Worm (Caenorhabditis elegans) whole organism, L1 larva: ENCODE data around the gene ins-6.

Experiments used
- C16A3.4 ChIP-seq: fragments of 150-350 bp; optimal IDR thresholded peaks from 2 replicates; lab custom pipeline; 2014; ENCODE audit warnings: missing biosample characterization, missing genetic modification characterization
- C34B4.2 ChIP-seq: sonication (generic microtip); optimal IDR thresholded peaks from 2 replicates; lab custom pipeline; 2017; ENCODE audit warnings: mild to moderate bottlenecking, missing genetic modification characterization, missing compliant biosample characterization
- Y116A8C.19 ChIP-seq: sonication (generic microtip); optimal IDR thresholded peaks from 2 replicates; lab custom pipeline; 2016; ENCODE audit warnings: missing compliant biosample characterization, missing genetic modification characterization, borderline replicate concordance
- aha-1 ChIP-seq: fragments of 150-350 bp; optimal IDR thresholded peaks from 2 replicates; lab custom pipeline; 2014; ENCODE audit warnings: missing biosample characterization, missing genetic modification characterization
- aly-2 ChIP-seq: fragments of 150-350 bp; optimal IDR thresholded peaks from 2 replicates; lab custom pipeline; 2014; ENCODE audit warnings: missing biosample characterization, missing genetic modification characterization
- ama-1 ChIP-seq: fragments of 150-350 bp; optimal IDR thresholded peaks from 2 replicates; lab custom pipeline; 2014
- blmp-1 ChIP-seq: fragments of 150-350 bp; optimal IDR thresholded peaks from 2 replicates; lab custom pipeline; 2014; ENCODE audit warnings: missing biosample characterization, missing genetic modification characterization
- ceh-8 ChIP-seq: fragments of 200-800 bp; sonication (Bioruptor generic); optimal IDR thresholded peaks from 2 replicates; lab custom pipeline; 2018; ENCODE audit warnings: mild to moderate bottlenecking, missing genetic modification characterization, moderate library complexity, missing compliant biosample characterization
- ces-1 ChIP-seq: fragments of 150-350 bp; optimal IDR thresholded peaks from 2 replicates; lab custom pipeline; 2014; ENCODE audit warnings: missing biosample characterization, missing genetic modification reagents, missing genetic modification characterization
- efl-1 ChIP-seq, 4 experiments: fragments of 150-350 bp; optimal IDR thresholded peaks in 3 of 4; peaks in 1 of 4; 1 replicate in 1 of 4; 2 replicates in 3 of 4; lab custom pipeline; 2014; ENCODE audit warnings: missing biosample characterization in 2 of 4, missing genetic modification characterization in 2 of 4, missing genetic modification reagents in 2 of 4
- efl-3 ChIP-seq: fragments of 200-800 bp; sonication (Bioruptor generic); optimal IDR thresholded peaks from 2 replicates; lab custom pipeline; 2018; ENCODE audit warnings: mild to moderate bottlenecking, missing genetic modification characterization, missing compliant biosample characterization
- egl-13 ChIP-seq: sonication (generic microtip); optimal IDR thresholded peaks from 2 replicates; lab custom pipeline; 2016; ENCODE audit warnings: missing genotype, missing genetic modification reagents, missing genetic modification characterization, missing compliant biosample characterization
- elt-2 ChIP-seq: sonication (generic microtip); optimal IDR thresholded peaks from 2 replicates; lab custom pipeline; 2016; ENCODE audit warnings: missing genetic modification characterization, mild to moderate bottlenecking, inconsistent platforms, missing compliant biosample characterization, missing genetic modification reagents
- elt-3 ChIP-seq, 6 experiments: fragments of 150-350 bp in 1 of 6; sonication (generic microtip); optimal IDR thresholded peaks; 2 replicates each; lab custom pipeline; 2017 to 2018; ENCODE audit warnings: missing biosample characterization in 6 of 6, missing genetic modification characterization in 6 of 6, inconsistent platforms in 1 of 6
- ets-5 ChIP-seq: fragments of 200-800 bp; sonication (Bioruptor generic); IDR thresholded peaks from 2 replicates; pipeline ENCODE4 v1.3.6; 2022; ENCODE audit warnings: missing genetic modification characterization, missing compliant biosample characterization
- fkh-10 ChIP-seq: sonication (generic microtip); optimal IDR thresholded peaks from 2 replicates; lab custom pipeline; 2017; ENCODE audit warnings: missing biosample characterization, missing genetic modification reagents, missing genetic modification characterization
- fkh-4 ChIP-seq: sonication (generic microtip); optimal IDR thresholded peaks from 2 replicates; lab custom pipeline; 2016; ENCODE audit warnings: missing compliant biosample characterization, missing genetic modification characterization, borderline replicate concordance
- hlh-4 ChIP-seq: sonication (generic microtip); optimal IDR thresholded peaks from 2 replicates; lab custom pipeline; 2016; ENCODE audit warnings: mild to moderate bottlenecking, missing genetic modification characterization, missing compliant biosample characterization
- lin-13 ChIP-seq: fragments of 150-350 bp; optimal IDR thresholded peaks from 2 replicates; lab custom pipeline; 2014; ENCODE audit warnings: missing biosample characterization, missing genetic modification reagents, missing genetic modification characterization
- lin-14 ChIP-seq: fragments of 200-800 bp; sonication (Bioruptor generic); optimal IDR thresholded peaks from 2 replicates; lab custom pipeline; 2018; ENCODE audit warnings: mild to moderate bottlenecking, missing genetic modification characterization, moderate library complexity, missing compliant biosample characterization
- lin-15B ChIP-seq: fragments of 150-350 bp; sonication (generic microtip); optimal IDR thresholded peaks from 3 replicates; lab custom pipeline; 2014; ENCODE audit warnings: missing biosample characterization, missing genetic modification characterization
- lir-3 ChIP-seq: sonication (generic microtip); optimal IDR thresholded peaks from 2 replicates; lab custom pipeline; 2016; ENCODE audit warnings: mild to moderate bottlenecking, missing genetic modification characterization, moderate library complexity, missing compliant biosample characterization; ENCODE audit not compliant: poor library complexity
- lsy-2 ChIP-seq, 2 experiments: fragments of 150-350 bp; optimal IDR thresholded peaks; 2 replicates each; lab custom pipeline; 2014; ENCODE audit warnings: missing biosample characterization in 2 of 2, missing genetic modification characterization in 2 of 2
- mep-1 ChIP-seq: fragments of 150-350 bp; optimal IDR thresholded peaks from 2 replicates; lab custom pipeline; 2014; ENCODE audit warnings: missing biosample characterization, missing genetic modification characterization
- nhr-12 ChIP-seq: sonication (generic microtip); optimal IDR thresholded peaks from 2 replicates; lab custom pipeline; 2017; ENCODE audit warnings: missing biosample characterization, missing genetic modification characterization
- nhr-19 ChIP-seq: fragments of 200-800 bp; sonication (Bioruptor generic); conservative IDR thresholded peaks from 2 replicates; pipeline ENCODE4 v1.3.6; 2022; ENCODE audit warnings: missing genetic modification characterization, missing compliant biosample characterization
- nhr-20 ChIP-seq: sonication (generic microtip); optimal IDR thresholded peaks from 2 replicates; lab custom pipeline; 2016; ENCODE audit warnings: mild to moderate bottlenecking, missing genetic modification characterization, missing compliant biosample characterization
- nhr-237 ChIP-seq: fragments of 150-350 bp; optimal IDR thresholded peaks from 2 replicates; lab custom pipeline; 2014; ENCODE audit warnings: missing biosample characterization, missing genetic modification characterization
- nhr-77 ChIP-seq: fragments of 150-350 bp; optimal IDR thresholded peaks from 2 replicates; lab custom pipeline; 2014; ENCODE audit warnings: missing biosample characterization, missing genetic modification characterization
- nhr-85 ChIP-seq: sonication (generic microtip); peaks from one replicate; lab custom pipeline; 2016; ENCODE audit warnings: missing genetic modification characterization, inconsistent platforms, missing compliant biosample characterization
- nhr-90 ChIP-seq: sonication (generic microtip); optimal IDR thresholded peaks from 2 replicates; lab custom pipeline; 2016; ENCODE audit warnings: mild to moderate bottlenecking, missing genetic modification characterization, missing compliant biosample characterization; ENCODE audit not compliant: poor library complexity
- pax-3 ChIP-seq: fragments of 200-800 bp; sonication (Bioruptor generic); optimal IDR thresholded peaks from 2 replicates; lab custom pipeline; 2018; ENCODE audit warnings: mild to moderate bottlenecking, missing genetic modification characterization, moderate library complexity, missing compliant biosample characterization
- pqm-1 ChIP-seq: sonication (generic microtip); optimal IDR thresholded peaks from 3 replicates; lab custom pipeline; 2017; ENCODE audit warnings: missing biosample characterization, missing genetic modification characterization
- snpc-4 ChIP-seq: fragments of 150-350 bp; optimal IDR thresholded peaks from 2 replicates; lab custom pipeline; 2014; ENCODE audit warnings: missing biosample characterization, missing genetic modification characterization
- snu-23 ChIP-seq: sonication (generic microtip); optimal IDR thresholded peaks from 2 replicates; lab custom pipeline; 2016; ENCODE audit warnings: missing genetic modification characterization, missing compliant biosample characterization
- sox-4 ChIP-seq: sonication (generic microtip); optimal IDR thresholded peaks from 2 replicates; lab custom pipeline; 2016; ENCODE audit warnings: missing genetic modification characterization, missing compliant biosample characterization
- swsn-7 ChIP-seq: sonication (generic microtip); optimal IDR thresholded peaks from 2 replicates; lab custom pipeline; 2016; ENCODE audit warnings: missing genetic modification characterization, missing compliant biosample characterization
- tbx-2 ChIP-seq: sonication (generic microtip); optimal IDR thresholded peaks from 2 replicates; lab custom pipeline; 2016; ENCODE audit warnings: missing genetic modification characterization, missing compliant biosample characterization
- unc-30 ChIP-seq: sonication (generic microtip); optimal IDR thresholded peaks from 2 replicates; lab custom pipeline; 2017; ENCODE audit warnings: missing biosample characterization, missing genetic modification characterization
- unc-62 ChIP-seq: fragments of 150-350 bp; optimal IDR thresholded peaks from 2 replicates; lab custom pipeline; 2014; ENCODE audit warnings: missing biosample characterization, missing genetic modification reagents, missing genetic modification characterization
- unc-86 ChIP-seq: sonication (generic microtip); optimal IDR thresholded peaks from 2 replicates; lab custom pipeline; 2016; ENCODE audit warnings: missing genetic modification characterization, missing compliant biosample characterization
- unc-98 ChIP-seq: fragments of 200-800 bp; sonication (Bioruptor generic); IDR thresholded peaks from 2 replicates; pipeline ENCODE4 v1.3.6; 2022; ENCODE audit warnings: missing genetic modification characterization, missing compliant biosample characterization
- vab-15 ChIP-seq: sonication (generic microtip); optimal IDR thresholded peaks from 2 replicates; lab custom pipeline; 2017; ENCODE audit warnings: missing genotype, mild to moderate bottlenecking, missing genetic modification characterization, missing compliant biosample characterization
- ztf-4 ChIP-seq: fragments of 150-350 bp; optimal IDR thresholded peaks from 2 replicates; lab custom pipeline; 2014; ENCODE audit warnings: missing biosample characterization, missing genetic modification characterization

The ins-6 gene

DNA sequence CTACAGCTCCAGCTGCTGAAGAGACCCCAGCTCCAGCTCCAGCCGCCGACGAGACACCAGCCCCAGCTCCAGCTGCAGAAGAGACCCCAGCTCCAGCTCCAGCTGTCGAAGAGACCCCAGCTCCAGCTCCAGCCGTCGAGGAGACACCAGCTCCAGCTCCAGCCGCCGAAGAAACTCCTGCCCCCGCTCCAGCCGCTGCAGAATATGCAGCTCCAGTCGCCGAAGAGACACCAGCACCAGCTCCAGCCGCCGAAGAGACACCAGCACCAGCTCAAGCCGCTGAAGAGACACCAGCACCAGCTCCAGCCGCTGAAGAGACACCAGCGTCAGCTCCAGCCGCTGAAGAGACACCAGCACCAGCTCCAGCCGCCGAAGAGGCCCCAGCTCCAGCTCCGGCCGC, 22.4 kb downstream of the ins-6 start:
- TF ChIP-seq C16A3.4 (tag; lab: Kevin White, UChicago), result no peak
- peak; percentile 30 for TF ChIP-seq ceh-8

DNA sequence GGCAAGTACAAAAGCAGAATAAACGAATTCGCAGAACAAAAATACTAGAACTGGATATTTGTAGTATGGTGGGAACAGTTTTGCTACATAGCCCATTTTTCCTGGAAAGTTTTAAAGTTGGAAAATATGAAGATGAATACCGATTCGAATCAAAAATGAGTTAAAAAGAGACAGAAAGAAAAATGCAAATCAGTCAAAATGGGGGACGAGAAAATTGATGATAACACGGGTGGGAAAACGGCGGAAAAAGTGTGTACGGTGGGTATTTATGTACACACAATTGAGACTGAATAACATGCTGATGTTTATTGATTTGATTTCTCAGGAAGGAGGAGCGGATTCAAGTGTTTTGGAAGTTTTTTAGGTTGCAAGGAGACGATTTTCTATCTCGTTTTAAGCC, 24.6 kb downstream of the ins-6 start, which contains the start of gene R12C12.9:
R12C12.9 (minus strand) TSS at position 101 of the 400 bp plus-strand sequence.
- TF ChIP-seq elt-2 (tag; lab: Kevin White, UChicago) (peak; percentile 3), nhr-237 (tag; lab: Kevin White, UChicago) (no peak)

DNA sequence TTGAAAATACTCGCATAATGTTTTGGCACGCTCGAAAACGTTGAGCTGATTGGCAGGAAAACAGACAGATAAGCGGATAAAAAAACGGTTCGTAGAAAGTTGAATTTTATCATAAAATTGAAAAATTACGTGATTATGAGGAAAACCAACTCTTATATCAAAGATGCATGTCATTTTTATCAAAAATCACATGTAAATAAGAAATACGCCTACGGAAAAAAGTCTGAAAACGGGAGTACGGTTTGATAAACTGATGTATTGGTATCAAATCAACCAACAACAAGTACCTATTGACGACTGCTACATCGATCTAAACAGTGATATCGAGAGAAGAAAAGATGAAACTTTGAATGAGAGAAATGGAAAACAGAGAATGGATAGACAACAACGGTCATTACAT, 25.4 kb downstream of the ins-6 start:
- TF ChIP-seq lin-14 (GFP tag; lab: Kevin White, UChicago) (peak; percentile 40), aly-2 (tag; lab: Kevin White, UChicago) (no peak), elt-3 (tag; optimal IDR thresholded peaks at IDR 0.05; lab: Kevin White, UChicago) (peak in 1 of 6 experiments; percentile 53), lin-13 (GFP tag; lab: Kevin White, UChicago) (no peak), nhr-19 (no peak), vab-15 (tag; lab: Kevin White, UChicago) (no peak), lin-15B (tag; lab: Kevin White, UChicago) (no peak), ces-1 (GFP tag; lab: Kevin White, UChicago) (no peak), mep-1 (tag; lab: Kevin White, UChicago) (no peak), fkh-4 (no peak), efl-1 (optimal IDR thresholded peaks at IDR 0.05; lab: Kevin White, UChicago) (no peak), efl-1 (GFP tag; optimal IDR thresholded peaks at IDR 0.05 in 1 of 2; lab: Kevin White, UChicago) (no peak), pax-3 (tag; lab: Kevin White, UChicago) (no peak), elt-2 (tag; lab: Kevin White, UChicago) (peak; percentile 89), C34B4.2 (tag; lab: Kevin White, UChicago) (no peak), Y116A8C.19 (tag; lab: Kevin White, UChicago) (no peak), sox-4 (tag; lab: Kevin White, UChicago) (no peak), tbx-2 (no peak), snpc-4 (tag; lab: Kevin White, UChicago) (no peak), efl-3 (no peak), ets-5 (no peak), pqm-1 (tag; lab: Kevin White, UChicago) (no peak), nhr-12 (tag; lab: Kevin White, UChicago) (no peak), lsy-2 (tag; optimal IDR thresholded peaks at IDR 0.05; lab: Kevin White, UChicago) (no peak), ztf-4 (no peak), unc-86 (no peak), aha-1 (tag; lab: Kevin White, UChicago) (no peak), unc-62 (GFP tag; lab: Kevin White, UChicago) (no peak), snu-23 (GFP tag; lab: Kevin White, UChicago) (peak; percentile 5), nhr-77 (tag; lab: Kevin White, UChicago) (no peak), nhr-237 (tag; lab: Kevin White, UChicago) (no peak), fkh-10 (no peak), nhr-20 (peak; percentile 24), unc-30 (tag; lab: Kevin White, UChicago) (no peak), egl-13 (no peak), nhr-90 (tag; lab: Kevin White, UChicago) (no peak), nhr-85 (peak; percentile 16), swsn-7 (tag; lab: Kevin White, UChicago) (no peak), ama-1 (lab: Kevin White, UChicago) (no peak), hlh-4 (tag; lab: Kevin White, UChicago) (no peak), unc-98 (no peak), lir-3 (tag; lab: Kevin White, UChicago) (no peak), blmp-1 (peak; percentile 61)
